Fruit fly (Drosophila melanogaster) whole organism, embryonic: Measurements from ENCODE around the gene SMC3.

Experiments
- Antp ChIP-seq: fragments of 200-800 bp; sonication (Bioruptor generic); optimal IDR thresholded peaks from 3 replicates; lab custom pipeline; 2016; ENCODE audit warnings: missing biosample characterization, missing genetic modification characterization
- Asciz ChIP-seq: fragments of 200-800 bp; sonication (Bioruptor generic); optimal IDR thresholded peaks from 2 replicates; lab custom pipeline; 2017; ENCODE audit warnings: missing biosample characterization, mild to moderate bottlenecking, missing genetic modification characterization, missing genetic modification reagents
- Awh ChIP-seq: fragments of 200-800 bp; sonication (Bioruptor generic); IDR thresholded peaks from 2 replicates; pipeline ENCODE4, ENCODE4 v1.3.6; 2022; ENCODE audit warnings: missing biosample characterization, missing genetic modification characterization
- CG10431 ChIP-seq: fragments of 200-800 bp; sonication (Bioruptor generic); optimal IDR thresholded peaks from 3 replicates; lab custom pipeline; 2018; ENCODE audit warnings: missing biosample characterization, mild to moderate bottlenecking, missing genetic modification characterization
- CG10565 ChIP-seq: fragments of 200-800 bp; sonication (Bioruptor generic); optimal IDR thresholded peaks from 3 replicates; lab custom pipeline; 2016; ENCODE audit warnings: missing biosample characterization, mild to moderate bottlenecking, missing genetic modification characterization
- CG10654 ChIP-seq: fragments of 200-800 bp; sonication (Bioruptor generic); optimal IDR thresholded peaks from 2 replicates; lab custom pipeline; 2016; ENCODE audit warnings: missing biosample characterization, missing genetic modification characterization
- CG10979 ChIP-seq: fragments of 200-800 bp; sonication (Bioruptor generic); optimal IDR thresholded peaks from 2 replicates; lab custom pipeline; 2018; ENCODE audit warnings: missing biosample characterization, mild to moderate bottlenecking, missing genetic modification characterization, moderate library complexity
- CG11093 ChIP-seq: fragments of 200-800 bp; sonication (Bioruptor generic); IDR thresholded peaks from 3 replicates; pipeline ENCODE4 v1.3.6; 2022; ENCODE audit warnings: missing biosample characterization, missing genetic modification characterization
- CG11398 ChIP-seq: fragments of 200-800 bp; sonication (Bioruptor generic); optimal IDR thresholded peaks from 2 replicates; lab custom pipeline; 2016; ENCODE audit warnings: missing biosample characterization, missing genetic modification characterization
- CG12155 ChIP-seq: fragments of 200-800 bp; sonication (Bioruptor generic); optimal IDR thresholded peaks from 3 replicates; lab custom pipeline; 2016; ENCODE audit warnings: missing biosample characterization, missing genetic modification characterization
- CG13624 ChIP-seq: fragments of 200-800 bp; sonication (Bioruptor generic); optimal IDR thresholded peaks from 2 replicates; lab custom pipeline; 2016; ENCODE audit warnings: missing biosample characterization, missing genetic modification characterization
- CG14441 ChIP-seq: fragments of 200-800 bp; sonication (Bioruptor generic); IDR thresholded peaks from 2 replicates; pipeline ENCODE4 v1.3.6; 2022; ENCODE audit warnings: missing biosample characterization, missing genetic modification characterization
- CG14965 ChIP-seq: fragments of 200-800 bp; sonication (Bioruptor generic); optimal IDR thresholded peaks from 2 replicates; lab custom pipeline; 2016; ENCODE audit warnings: missing biosample characterization, missing genetic modification characterization, borderline replicate concordance
- CG17385 ChIP-seq: fragments of 200-800 bp; sonication (Bioruptor generic); optimal IDR thresholded peaks from 3 replicates; lab custom pipeline; 2018; ENCODE audit warnings: missing biosample characterization, mild to moderate bottlenecking, missing genetic modification characterization
- CG1832 ChIP-seq: fragments of 200-800 bp; sonication (Bioruptor generic); optimal IDR thresholded peaks from 2 replicates; lab custom pipeline; 2017; ENCODE audit warnings: missing biosample characterization, mild to moderate bottlenecking, missing genetic modification characterization, inconsistent platforms
- CG30403 ChIP-seq: fragments of 200-800 bp; sonication (Bioruptor generic); optimal IDR thresholded peaks from 3 replicates; lab custom pipeline; 2016; ENCODE audit warnings: missing biosample characterization, missing genetic modification characterization
- CG33213 ChIP-seq: fragments of 200-800 bp; sonication (Bioruptor generic); optimal IDR thresholded peaks from 3 replicates; lab custom pipeline; 2016; ENCODE audit warnings: missing biosample characterization, missing genetic modification characterization
- CG3847 ChIP-seq: fragments of 200-800 bp; sonication (Bioruptor generic); IDR thresholded peaks from 2 replicates; pipeline ENCODE4 v1.3.6; 2022; ENCODE audit warnings: missing biosample characterization, missing genetic modification characterization
- CG4404 ChIP-seq: fragments of 200-800 bp; sonication (Bioruptor generic); IDR thresholded peaks from 2 replicates; pipeline ENCODE4 v1.3.6; 2022; ENCODE audit warnings: missing biosample characterization, missing genetic modification characterization
- CG4707 ChIP-seq: fragments of 200-800 bp; sonication (Bioruptor generic); optimal IDR thresholded peaks from 2 replicates; lab custom pipeline; 2018; ENCODE audit warnings: missing biosample characterization, mild to moderate bottlenecking, missing genetic modification characterization, moderate library complexity
- CG4854 ChIP-seq: fragments of 200-800 bp; sonication (Bioruptor generic); optimal IDR thresholded peaks from 2 replicates; lab custom pipeline; 2016; ENCODE audit warnings: missing biosample characterization, missing genetic modification characterization, inconsistent platforms
- CG6683 ChIP-seq: fragments of 200-800 bp; sonication (Bioruptor generic); optimal IDR thresholded peaks from 2 replicates; lab custom pipeline; 2017; ENCODE audit warnings: missing biosample characterization, mild to moderate bottlenecking, missing genetic modification characterization, missing genetic modification reagents
- CG6765 ChIP-seq: fragments of 200-800 bp; sonication (Bioruptor generic); optimal IDR thresholded peaks from 3 replicates; lab custom pipeline; 2017; ENCODE audit warnings: missing biosample characterization, mild to moderate bottlenecking, missing genetic modification characterization
- CG6854 ChIP-seq: fragments of 200-800 bp; sonication (Bioruptor generic); optimal IDR thresholded peaks from 3 replicates; lab custom pipeline; 2017; ENCODE audit warnings: missing biosample characterization, mild to moderate bottlenecking, missing genetic modification characterization
- CG9727 ChIP-seq: fragments of 200-800 bp; sonication (Bioruptor generic); optimal IDR thresholded peaks from 3 replicates; lab custom pipeline; 2017; ENCODE audit warnings: missing biosample characterization, mild to moderate bottlenecking, missing genetic modification characterization
- Camta ChIP-seq: fragments of 200-800 bp; sonication (Bioruptor generic); optimal IDR thresholded peaks from 2 replicates; lab custom pipeline; 2016; ENCODE audit warnings: missing biosample characterization, missing genetic modification characterization
- D ChIP-seq, 2 experiments: fragments of 200-800 bp in 1 of 2; fragments of >200 bp in 1 of 2; sonication (Bioruptor generic) in 1 of 2; optimal IDR thresholded peaks; 2 replicates in 1 of 2; 3 replicates in 1 of 2; lab custom pipeline; 2017; ENCODE audit warnings: mild to moderate bottlenecking in 1 of 2, missing biosample characterization in 1 of 2, missing genetic modification characterization in 1 of 2, missing genetic modification reagents in 1 of 2
- Gsc ChIP-seq: fragments of 200-800 bp; sonication (Bioruptor generic); IDR thresholded peaks from 2 replicates; pipeline ENCODE4 v1.3.6; 2022; ENCODE audit warnings: missing biosample characterization, missing genetic modification characterization
- Gug ChIP-seq: fragments of 200-800 bp; sonication (Bioruptor generic); IDR thresholded peaks from 4 replicates; pipeline ENCODE4 v1.3.6; 2022; ENCODE audit warnings: missing biosample characterization, missing genetic modification characterization
- HLH54F ChIP-seq: fragments of 200-800 bp; sonication (Bioruptor generic); optimal IDR thresholded peaks from 3 replicates; lab custom pipeline; 2016; ENCODE audit warnings: missing biosample characterization, missing genetic modification characterization
- Hr51 ChIP-seq, 2 experiments: fragments of 200-800 bp; sonication (Bioruptor generic); optimal IDR thresholded peaks; 2 replicates in 1 of 2; 3 replicates in 1 of 2; lab custom pipeline; 2016 to 2018; ENCODE audit warnings: missing biosample characterization in 2 of 2, missing genetic modification characterization in 2 of 2, mild to moderate bottlenecking in 1 of 2, moderate library complexity in 1 of 2
- MESR4 ChIP-seq: fragments of 200-800 bp; sonication (Bioruptor generic); optimal IDR thresholded peaks from 2 replicates; lab custom pipeline; 2018; ENCODE audit warnings: missing biosample characterization, mild to moderate bottlenecking, missing genetic modification characterization, moderate library complexity
- Med ChIP-seq: fragments of 200-800 bp; sonication (Bioruptor generic); peaks from one replicate; lab custom pipeline; 2016; ENCODE audit warnings: missing biosample characterization, missing genetic modification characterization, mild to moderate bottlenecking, inconsistent platforms, moderate library complexity
- Taf1 ChIP-seq: fragments of 200-800 bp; sonication (Bioruptor generic); IDR thresholded peaks from 2 replicates; pipeline ENCODE4 v1.3.6; 2022; ENCODE audit warnings: missing biosample characterization, missing genetic modification characterization
- amos ChIP-seq: fragments of 200-800 bp; sonication (Bioruptor generic); IDR thresholded peaks from 2 replicates; pipeline ENCODE4 v1.3.6; 2022; ENCODE audit warnings: missing biosample characterization, missing genetic modification characterization; ENCODE audit not compliant: partially characterized antibody
- bowl ChIP-seq: fragments of 200-800 bp; sonication (Bioruptor generic); IDR thresholded peaks from 2 replicates; pipeline ENCODE4 v1.3.6; 2022; ENCODE audit warnings: missing biosample characterization, missing genetic modification characterization
- ci ChIP-seq: fragments of 200-800 bp; sonication (Bioruptor generic); IDR thresholded peaks from 3 replicates; pipeline ENCODE4 v1.3.6; 2022; ENCODE audit warnings: missing biosample characterization, missing genetic modification characterization
- crp ChIP-seq, 2 experiments: fragments of 200-800 bp; sonication (Bioruptor generic); optimal IDR thresholded peaks; 2 replicates in 1 of 2; 3 replicates in 1 of 2; lab custom pipeline; 2017; ENCODE audit warnings: missing biosample characterization in 2 of 2, missing genetic modification characterization in 2 of 2, mild to moderate bottlenecking in 1 of 2, moderate library complexity in 1 of 2
- danr ChIP-seq: fragments of 200-800 bp; sonication (Bioruptor generic); IDR thresholded peaks from 2 replicates; pipeline ENCODE4 v1.3.6; 2022; ENCODE audit warnings: missing biosample characterization, missing genetic modification characterization
- eve ChIP-seq, 2 experiments: fragments of >200 bp; optimal IDR thresholded peaks; 2 replicates each; lab custom pipeline; 2017; ENCODE audit warnings: missing biosample characterization in 2 of 2, missing genetic modification characterization in 2 of 2
- fd3F ChIP-seq: fragments of 200-800 bp; sonication (Bioruptor generic); optimal IDR thresholded peaks from 2 replicates; lab custom pipeline; 2018; ENCODE audit warnings: missing biosample characterization, mild to moderate bottlenecking, missing genetic modification characterization, moderate library complexity
- fd96Cb ChIP-seq: fragments of 200-800 bp; sonication (Bioruptor generic); optimal IDR thresholded peaks from 2 replicates; lab custom pipeline; 2018; ENCODE audit warnings: missing biosample characterization, mild to moderate bottlenecking, missing genetic modification characterization, moderate library complexity
- gcm ChIP-seq: fragments of 200-800 bp; sonication (Bioruptor generic); optimal IDR thresholded peaks from 2 replicates; lab custom pipeline; 2019; ENCODE audit warnings: missing biosample characterization, mild to moderate bottlenecking, missing genetic modification characterization, moderate library complexity
- grau ChIP-seq: fragments of 200-800 bp; optimal IDR thresholded peaks from 3 replicates; lab custom pipeline; 2019; ENCODE audit warnings: missing biosample characterization, mild to moderate bottlenecking, missing genetic modification characterization, moderate library complexity
- kah ChIP-seq: fragments of 200-800 bp; sonication (Bioruptor generic); optimal IDR thresholded peaks from 2 replicates; lab custom pipeline; 2018; ENCODE audit warnings: missing biosample characterization, mild to moderate bottlenecking, missing genetic modification characterization
- mam ChIP-seq: fragments of 200-800 bp; sonication (Bioruptor generic); optimal IDR thresholded peaks from 3 replicates; lab custom pipeline; 2016; ENCODE audit warnings: missing biosample characterization, missing genetic modification characterization
- phol ChIP-seq: fragments of 200-800 bp; sonication (Bioruptor generic); optimal IDR thresholded peaks from 3 replicates; lab custom pipeline; 2018; ENCODE audit warnings: missing biosample characterization, mild to moderate bottlenecking, missing genetic modification characterization, moderate library complexity
- sqz ChIP-seq: fragments of 200-800 bp; sonication (Bioruptor generic); optimal IDR thresholded peaks from 3 replicates; lab custom pipeline; 2018; ENCODE audit warnings: missing biosample characterization, mild to moderate bottlenecking, missing genetic modification characterization
- trem ChIP-seq: fragments of 200-800 bp; optimal IDR thresholded peaks from 3 replicates; lab custom pipeline; 2019; ENCODE audit warnings: missing biosample characterization, mild to moderate bottlenecking, missing genetic modification characterization, moderate library complexity

Gene SMC3

dm6 chrX:16552567-16552966 is 40.7 kb downstream of the SMC3 start (continued):
- TF ChIP-seq CG6765 (GFP tag; lab: Kevin White, UChicago) (peak; percentile 74), D (optimal IDR thresholded peaks at IDR 0.05; lab: Kevin White, UChicago) (no peak), D (GFP tag; optimal IDR thresholded peaks at IDR 0.05; lab: Kevin White, UChicago) (peak; percentile 83), amos (GFP tag; lab: Robert Waterston, UW) (no peak), CG33213 (GFP tag; lab: Kevin White, UChicago) (peak; percentile 49), CG3847 (peak; percentile 68), gcm (GFP tag; lab: Kevin White, UChicago) (peak; percentile 72), CG6854 (peak; percentile 74), CG11093 (GFP tag; lab: Robert Waterston, UW) (no peak), CG4707 (GFP tag; lab: Kevin White, UChicago) (peak; percentile 46), CG11398 (GFP tag; lab: Kevin White, UChicago) (no peak), eve (GFP tag; optimal IDR thresholded peaks at IDR 0.05; lab: Kevin White, UChicago) (peak in 1 of 2 experiments; percentile 85), CG17385 (GFP tag; lab: Kevin White, UChicago) (no peak), Gug (GFP tag; lab: Robert Waterston, UW) (peak; percentile 59; the same call in 3 of the 4 replicates), fd3F (GFP tag; lab: Kevin White, UChicago) (peak; percentile 78), Gsc (no peak), MESR4 (GFP tag; lab: Kevin White, UChicago) (no peak), CG9727 (peak; percentile 87), Asciz (GFP tag; lab: Kevin White, UChicago) (peak; percentile 81), grau (peak; percentile 84), CG10979 (tag; lab: Kevin White, UChicago) (peak; percentile 81), danr (GFP tag; lab: Robert Waterston, UW) (peak; percentile 55; the same call in 1 of the 2 replicates), Camta (GFP tag; lab: Kevin White, UChicago) (peak; percentile 42), CG14965 (GFP tag; lab: Kevin White, UChicago) (no peak), ci (peak; percentile 87), kah (GFP tag; lab: Kevin White, UChicago) (peak; percentile 69), CG4404 (GFP tag; lab: Robert Waterston, UW) (peak; percentile 39), CG14441 (peak; percentile 76), trem (tag; lab: Kevin White, UChicago) (peak; percentile 66), Med (GFP tag; lab: Kevin White, UChicago) (peak; percentile 94), CG12155 (peak; percentile 67), Hr51 (GFP tag; optimal IDR thresholded peaks at IDR 0.05; lab: Kevin White, UChicago) (peak; percentile 28 to 89), CG4854 (GFP tag; lab: Kevin White, UChicago) (peak; percentile 47), mam (GFP tag; lab: Kevin White, UChicago) (peak; percentile 61), HLH54F (GFP tag; lab: Kevin White, UChicago) (peak; percentile 40), crp (GFP tag; optimal IDR thresholded peaks at IDR 0.05; lab: Kevin White, UChicago) (peak in 1 of 2 experiments; percentile 5), fd96Cb (tag; lab: Kevin White, UChicago) (peak; percentile 82), CG1832 (GFP tag; lab: Kevin White, UChicago) (no peak), sqz (GFP tag; lab: Kevin White, UChicago) (peak; percentile 59), bowl (GFP tag; lab: Robert Waterston, UW) (peak; percentile 53; the same call in 1 of the 2 replicates), Antp (GFP tag; lab: Kevin White, UChicago) (peak; percentile 52), CG10565 (GFP tag; lab: Kevin White, UChicago) (peak; percentile 34), CG10431 (GFP tag; lab: Kevin White, UChicago) (peak; percentile 17), CG6683 (GFP tag; lab: Kevin White, UChicago) (peak; percentile 33), CG10654 (GFP tag; lab: Kevin White, UChicago) (peak; percentile 78), Taf1 (peak; percentile 48; the same call in 1 of the 2 replicates), Awh (GFP tag; lab: Robert Waterston, UW) (0 out of 2 replicates have a peak, but pooled peaks have one; percentile 40), phol (tag; lab: Kevin White, UChicago) (peak; percentile 84), CG30403 (peak; percentile 87), CG13624 (peak; percentile 39)
